Worm (Caenorhabditis elegans) whole organism, L2 larva: ENCODE data around the gene gst-9.

Experiments
- C34F6.9 ChIP-seq: fragments of 150-350 bp; optimal IDR thresholded peaks from 2 replicates; lab custom pipeline; 2014; ENCODE audit warnings: missing biosample characterization, missing genetic modification characterization
- F13H6.1 ChIP-seq: sonication (generic microtip); optimal IDR thresholded peaks from 2 replicates; lab custom pipeline; 2016; ENCODE audit warnings: missing genetic modification characterization, missing compliant biosample characterization
- R02D3.7 ChIP-seq: fragments of 150-350 bp; optimal IDR thresholded peaks from 2 replicates; lab custom pipeline; 2014; ENCODE audit warnings: missing biosample characterization, missing genetic modification characterization
- Y55F3AM.14 ChIP-seq: fragments of 200-800 bp; sonication (Bioruptor generic); optimal IDR thresholded peaks from 2 replicates; lab custom pipeline; 2018; ENCODE audit warnings: mild to moderate bottlenecking, missing genetic modification characterization, missing compliant biosample characterization
- alr-1 ChIP-seq: fragments of 150-350 bp; optimal IDR thresholded peaks from 2 replicates; lab custom pipeline; 2014; ENCODE audit warnings: missing biosample characterization, missing genetic modification characterization
- aly-2 ChIP-seq: fragments of 150-350 bp; optimal IDR thresholded peaks from 2 replicates; lab custom pipeline; 2014; ENCODE audit warnings: missing biosample characterization, missing genetic modification characterization
- ama-1 ChIP-seq: fragments of 150-350 bp; optimal IDR thresholded peaks from 2 replicates; lab custom pipeline; 2018; ENCODE audit warnings: inconsistent platforms
- blmp-1 ChIP-seq: sonication (generic microtip); optimal IDR thresholded peaks from 2 replicates; lab custom pipeline; 2017; ENCODE audit warnings: missing genetic modification characterization, mild to moderate bottlenecking, missing compliant biosample characterization, antibody characterized with exemption, moderate library complexity; ENCODE audit not compliant: insufficient read depth
- ceh-16 ChIP-seq: fragments of 150-350 bp; optimal IDR thresholded peaks from 2 replicates; lab custom pipeline; 2014; ENCODE audit warnings: missing biosample characterization, missing genetic modification characterization
- ceh-82 ChIP-seq: fragments of 150-350 bp; optimal IDR thresholded peaks from 2 replicates; lab custom pipeline; 2014; ENCODE audit warnings: missing biosample characterization, missing genetic modification characterization
- crh-2 ChIP-seq: sonication (generic microtip); optimal IDR thresholded peaks from 2 replicates; lab custom pipeline; 2017; ENCODE audit warnings: missing biosample characterization, missing genetic modification characterization
- egl-27 ChIP-seq: sonication (generic microtip); optimal IDR thresholded peaks from 3 replicates; lab custom pipeline; 2017; ENCODE audit warnings: missing biosample characterization, missing genetic modification reagents, missing genetic modification characterization
- elt-1 ChIP-seq: fragments of 150-350 bp; optimal IDR thresholded peaks from 2 replicates; lab custom pipeline; 2014; ENCODE audit warnings: missing biosample characterization, missing genetic modification characterization
- fos-1 ChIP-seq: fragments of 150-350 bp; optimal IDR thresholded peaks from 2 replicates; lab custom pipeline; 2014; ENCODE audit warnings: missing biosample characterization, missing genetic modification characterization
- gmeb-1 ChIP-seq: fragments of 150-350 bp; optimal IDR thresholded peaks from 2 replicates; lab custom pipeline; 2014; ENCODE audit warnings: missing biosample characterization, missing genetic modification characterization
- lin-13 ChIP-seq: fragments of 150-350 bp; optimal IDR thresholded peaks from 2 replicates; lab custom pipeline; 2014; ENCODE audit warnings: missing biosample characterization, missing genetic modification reagents, missing genetic modification characterization
- lsy-2 ChIP-seq, 2 experiments: fragments of 150-350 bp in 1 of 2; sonication (generic microtip) in 1 of 2; optimal IDR thresholded peaks; 2 replicates each; lab custom pipeline; 2014 to 2017; ENCODE audit warnings: missing biosample characterization in 2 of 2, missing genetic modification characterization in 2 of 2
- mdl-1 ChIP-seq, 2 experiments: fragments of 150-350 bp in 1 of 2; sonication (generic microtip) in 1 of 2; optimal IDR thresholded peaks; 2 replicates each; lab custom pipeline; 2017; ENCODE audit warnings: missing biosample characterization in 2 of 2, missing genetic modification characterization in 2 of 2
- nhr-10 ChIP-seq: sonication (generic microtip); optimal IDR thresholded peaks from 2 replicates; lab custom pipeline; 2017; ENCODE audit warnings: missing biosample characterization, missing genetic modification characterization
- nhr-11 ChIP-seq: fragments of 150-350 bp; optimal IDR thresholded peaks from 2 replicates; lab custom pipeline; 2014; ENCODE audit warnings: missing biosample characterization, missing genetic modification characterization
- nhr-12 ChIP-seq: fragments of 150-350 bp; optimal IDR thresholded peaks from 2 replicates; lab custom pipeline; 2014; ENCODE audit warnings: missing biosample characterization, missing genetic modification characterization
- nhr-129 ChIP-seq: fragments of 150-350 bp; optimal IDR thresholded peaks from 2 replicates; lab custom pipeline; 2014; ENCODE audit warnings: missing biosample characterization, missing genetic modification characterization
- nhr-21 ChIP-seq: fragments of 150-350 bp; optimal IDR thresholded peaks from 2 replicates; lab custom pipeline; 2014; ENCODE audit warnings: missing biosample characterization, missing genetic modification characterization
- nhr-23 ChIP-seq: fragments of 150-350 bp; optimal IDR thresholded peaks from 2 replicates; lab custom pipeline; 2014; ENCODE audit warnings: missing biosample characterization, missing genetic modification reagents, missing genetic modification characterization
- nhr-25 ChIP-seq: fragments of 150-350 bp; sonication (generic microtip); optimal IDR thresholded peaks from 3 replicates; lab custom pipeline; 2014; ENCODE audit warnings: missing biosample characterization, missing genetic modification characterization
- nhr-6 ChIP-seq: fragments of 150-350 bp; optimal IDR thresholded peaks from 2 replicates; lab custom pipeline; 2014; ENCODE audit warnings: missing biosample characterization, missing genetic modification characterization
- nhr-77 ChIP-seq: fragments of 150-350 bp; optimal IDR thresholded peaks from 2 replicates; lab custom pipeline; 2014; ENCODE audit warnings: missing biosample characterization, missing genetic modification characterization
- peb-1 ChIP-seq: fragments of 150-350 bp; optimal IDR thresholded peaks from 2 replicates; lab custom pipeline; 2014; ENCODE audit warnings: missing biosample characterization, missing genetic modification characterization
- sem-4 ChIP-seq: fragments of 150-350 bp; optimal IDR thresholded peaks from 2 replicates; lab custom pipeline; 2014; ENCODE audit warnings: missing biosample characterization, missing genetic modification reagents, missing genetic modification characterization
- skn-1 ChIP-seq: sonication (generic microtip); optimal IDR thresholded peaks from 2 replicates; lab custom pipeline; 2017; ENCODE audit warnings: missing biosample characterization, missing genetic modification characterization
- sma-3 ChIP-seq: sonication (generic microtip); optimal IDR thresholded peaks from 2 replicates; lab custom pipeline; 2016; ENCODE audit warnings: missing genetic modification reagents, missing genetic modification characterization, missing compliant biosample characterization
- sma-9 ChIP-seq, 2 experiments: fragments of 150-350 bp in 1 of 2; sonication (generic microtip) in 1 of 2; optimal IDR thresholded peaks; 2 replicates each; lab custom pipeline; 2014 to 2016; ENCODE audit warnings: missing genetic modification characterization in 2 of 2, mild to moderate bottlenecking in 1 of 2, missing biosample characterization in 1 of 2, missing compliant biosample characterization in 1 of 2, missing genetic modification reagents in 1 of 2, moderate library complexity in 1 of 2
- snpc-4 ChIP-seq: fragments of 150-350 bp; optimal IDR thresholded peaks from 2 replicates; lab custom pipeline; 2014; ENCODE audit warnings: missing biosample characterization, missing genetic modification characterization
- unc-55 ChIP-seq: fragments of 150-350 bp; sonication (generic microtip); optimal IDR thresholded peaks from 3 replicates; lab custom pipeline; 2014; ENCODE audit warnings: missing biosample characterization, missing genetic modification reagents, missing genetic modification characterization
- unc-62 ChIP-seq: fragments of 150-350 bp; optimal IDR thresholded peaks from 2 replicates; lab custom pipeline; 2014; ENCODE audit warnings: missing biosample characterization, missing genetic modification reagents, missing genetic modification characterization
- zag-1 ChIP-seq: fragments of 150-350 bp; optimal IDR thresholded peaks from 2 replicates; lab custom pipeline; 2014; ENCODE audit warnings: missing biosample characterization, missing genetic modification characterization
- ztf-1 ChIP-seq: fragments of 200-800 bp; sonication (Bioruptor generic); conservative IDR thresholded peaks from 2 replicates; pipeline ENCODE4 v1.3.6; 2022; ENCODE audit warnings: missing genetic modification characterization, missing compliant biosample characterization
- ztf-11 ChIP-seq: sonication (generic microtip); optimal IDR thresholded peaks from 2 replicates; lab custom pipeline; 2017; ENCODE audit warnings: missing biosample characterization, missing genetic modification characterization
- ztf-4 ChIP-seq: fragments of 150-350 bp; optimal IDR thresholded peaks from 2 replicates; lab custom pipeline; 2014; ENCODE audit warnings: missing biosample characterization, missing genetic modification characterization

gst-9 gene

ce11 chrII:4935518-4935917 is 44.1 kb downstream of the gst-9 start, which contains the start of gene ZK546.5:
ZK546.5 (plus strand) TSS chrII:4935818.
- TF ChIP-seq ztf-1 (GFP tag; lab: Robert Waterston, UW) (no peak), unc-55 (GFP tag; lab: Kevin White, UChicago) (peak; percentile 18), ama-1 (lab: Kevin White, UChicago) (no peak), ztf-11 (tag; lab: Kevin White, UChicago) (no peak), nhr-10 (no peak), ceh-16 (no peak), alr-1 (tag; lab: Kevin White, UChicago) (no peak), C34F6.9 (tag; lab: Kevin White, UChicago) (peak; percentile 34)

- TF ChIP-seq gmeb-1 (tag; lab: Kevin White, UChicago) (no peak), nhr-10 (no peak), alr-1 (tag; lab: Kevin White, UChicago) (no peak), ztf-11 (tag; lab: Kevin White, UChicago) (no peak), skn-1 (tag; lab: Kevin White, UChicago) (no peak), nhr-12 (tag; lab: Kevin White, UChicago) (no peak), lin-13 (no peak), ceh-16 (no peak), mdl-1 (tag; optimal IDR thresholded peaks at IDR 0.05; lab: Kevin White, UChicago) (no peak), nhr-77 (tag; lab: Kevin White, UChicago) (no peak), ceh-82 (tag; lab: Kevin White, UChicago) (no peak), blmp-1 (tag; lab: Kevin White, UChicago) (no peak), nhr-21 (no peak), sma-9 (GFP tag; optimal IDR thresholded peaks at IDR 0.05; lab: Kevin White, UChicago) (no peak), sma-9 (tag; optimal IDR thresholded peaks at IDR 0.05; lab: Kevin White, UChicago) (no peak), zag-1 (tag; lab: Kevin White, UChicago) (no peak), egl-27 (no peak), ztf-1 (GFP tag; lab: Robert Waterston, UW) (no peak), fos-1 (tag; lab: Kevin White, UChicago) (no peak)
- TF ChIP-seq, all 48 proteins: peak for 0
Observed at ce11 chrII:4937743-4938142, 46.4 kb downstream of the gst-9 start, which contains the start of gene ZK546.4. ZK546.4 (plus strand) TSS chrII:4938043.

- no peak for TF ChIP-seq nhr-21
- no peak for TF ChIP-seq lin-13
- TF ChIP-seq ztf-1 (GFP tag; lab: Robert Waterston, UW) = no peak
- no peak for TF ChIP-seq unc-62 (GFP tag; lab: Kevin White, UChicago)
- TF ChIP-seq ztf-11 (tag; lab: Kevin White, UChicago) = no peak
- no peak for TF ChIP-seq alr-1 (tag; lab: Kevin White, UChicago)
- TF ChIP-seq R02D3.7 = no peak
- no peak for TF ChIP-seq nhr-25 (tag; lab: Kevin White, UChicago)
- no peak for TF ChIP-seq elt-1
- no peak for TF ChIP-seq peb-1
- no peak for TF ChIP-seq unc-55 (GFP tag; lab: Kevin White, UChicago)
- no peak for TF ChIP-seq crh-2 (tag; lab: Kevin White, UChicago)
- TF ChIP-seq sma-9 (GFP tag; optimal IDR thresholded peaks at IDR 0.05; lab: Kevin White, UChicago) = no peak
- TF ChIP-seq sma-9 (tag; optimal IDR thresholded peaks at IDR 0.05; lab: Kevin White, UChicago) = no peak
- no peak for TF ChIP-seq nhr-77 (tag; lab: Kevin White, UChicago)
- no peak for TF ChIP-seq nhr-23 (tag; lab: Kevin White, UChicago)
- no peak for TF ChIP-seq nhr-129 (tag; lab: Kevin White, UChicago)
- no peak for TF ChIP-seq sma-3 (GFP tag; lab: Kevin White, UChicago)
Observed at ce11 chrII:4941050-4941449, 49.7 kb downstream of the gst-9 start, which contains the start of gene cblc-1. cblc-1 (minus strand) TSS chrII:4941150.

ce11 chrII:4941541-4942206 is 50.3 kb downstream of the gst-9 start, which contains the start of gene ZK546.19:
ZK546.19 (plus strand) TSS chrII:4941726.
- TF ChIP-seq F13H6.1 (no peak), sem-4 (peak; percentile 18), peb-1 (no peak), aly-2 (tag; lab: Kevin White, UChicago) (no peak), lsy-2 (tag; optimal IDR thresholded peaks at IDR 0.05; lab: Kevin White, UChicago) (peak in 1 of 2 experiments; percentile 43), nhr-11 (tag; lab: Kevin White, UChicago) (no peak), ceh-16 (peak; percentile 36), nhr-6 (no peak), C34F6.9 (tag; lab: Kevin White, UChicago) (peak; percentile 59), sma-9 (GFP tag; optimal IDR thresholded peaks at IDR 0.05; lab: Kevin White, UChicago) (peak; percentile 32), sma-9 (tag; optimal IDR thresholded peaks at IDR 0.05; lab: Kevin White, UChicago) (no peak), elt-1 (peak; percentile 94), Y55F3AM.14 (GFP tag; lab: Kevin White, UChicago) (no peak), nhr-23 (tag; lab: Kevin White, UChicago) (peak; percentile 3), sma-3 (GFP tag; lab: Kevin White, UChicago) (no peak), zag-1 (tag; lab: Kevin White, UChicago) (no peak), gmeb-1 (tag; lab: Kevin White, UChicago) (no peak), fos-1 (tag; lab: Kevin White, UChicago) (peak; percentile 7), nhr-129 (tag; lab: Kevin White, UChicago) (peak; percentile 64), nhr-21 (no peak), lin-13 (no peak), unc-62 (GFP tag; lab: Kevin White, UChicago) (no peak), crh-2 (tag; lab: Kevin White, UChicago) (peak; percentile 2), snpc-4 (tag; lab: Kevin White, UChicago) (no peak), unc-55 (GFP tag; lab: Kevin White, UChicago) (peak; percentile 7), ztf-4 (tag; lab: Kevin White, UChicago) (no peak)
